Fruit fly (Drosophila melanogaster): ENCODE measurements around the gene CG15533.

The CG15533 gene

dm6 chr3R:30388215-30388871 lies 40.3 kb upstream of the CG15533 start (continued):
- TF ChIP-seq crol (GFP tag; IDR thresholded peaks at IDR 0.05) = no peak; the same call in 1 of the 2 replicates
- peak; percentile 94 for TF ChIP-seq sqz (GFP tag; optimal IDR thresholded peaks at IDR 0.05)
- peak; percentile 92 for TF ChIP-seq CG3065 (GFP tag; optimal IDR thresholded peaks at IDR 0.05)
- TF ChIP-seq Kr (GFP tag; optimal IDR thresholded peaks at IDR 0.05) = peak; percentile 70
- no peak; the same call in none of the 2 replicates for TF ChIP-seq CG32767 (GFP tag; IDR thresholded peaks at IDR 0.05)
- TF ChIP-seq nau (GFP tag; optimal IDR thresholded peaks at IDR 0.05) = peak; percentile 96
- TF ChIP-seq Sox100B (GFP tag; optimal IDR thresholded peaks at IDR 0.05) = peak; percentile 99
- peak; percentile 99 for TF ChIP-seq Usf (GFP tag; optimal IDR thresholded peaks at IDR 0.05)
- TF ChIP-seq CG4820 (GFP tag; optimal IDR thresholded peaks at IDR 0.05) = peak; percentile 97
- TF ChIP-seq PHDP (tag; optimal IDR thresholded peaks at IDR 0.05) = peak; percentile 91
- TF ChIP-seq schlank (tag; optimal IDR thresholded peaks at IDR 0.05) = peak; percentile 88
- TF ChIP-seq lmd (GFP tag; IDR thresholded peaks at IDR 0.05) = peak; percentile 95
- peak; percentile 4 for TF ChIP-seq MESR4 (GFP tag; optimal IDR thresholded peaks at IDR 0.05)
- TF ChIP-seq zen (tag; optimal IDR thresholded peaks at IDR 0.05) = peak; percentile 86
- peak; percentile 67 for TF ChIP-seq salm (tag; optimal IDR thresholded peaks at IDR 0.05)
- TF ChIP-seq esg (GFP tag; conservative IDR thresholded peaks at IDR 0.05) = peak; percentile 90
- peak; percentile 92 for TF ChIP-seq D19B (GFP tag; optimal IDR thresholded peaks at IDR 0.05)
- TF ChIP-seq CG15514 (GFP tag; optimal IDR thresholded peaks at IDR 0.05) = peak; percentile 83
- no peak for TF ChIP-seq D (optimal IDR thresholded peaks at IDR 0.05)
- TF ChIP-seq D (GFP tag; optimal IDR thresholded peaks at IDR 0.05) = peak; percentile 97
- peak; percentile 95 for TF ChIP-seq dmrt11E (tag; optimal IDR thresholded peaks at IDR 0.05)
- no peak for TF ChIP-seq pros (GFP tag; optimal IDR thresholded peaks at IDR 0.05)
- peak; percentile 97 for TF ChIP-seq CG8944 (GFP tag; optimal IDR thresholded peaks at IDR 0.05)
- TF ChIP-seq tap (tag; optimal IDR thresholded peaks at IDR 0.05) = peak; percentile 86
- TF ChIP-seq tll (GFP tag; optimal IDR thresholded peaks at IDR 0.05) = peak; percentile 59 to 74
- TF ChIP-seq pita (GFP tag; optimal IDR thresholded peaks at IDR 0.05) = no peak
- TF ChIP-seq CG6654 (GFP tag; optimal IDR thresholded peaks at IDR 0.05) = peak; percentile 90
- TF ChIP-seq Ptx1 (GFP tag; IDR thresholded peaks at IDR 0.05) = peak; percentile 91
- peak; percentile 22 for TF ChIP-seq ash1 (GFP tag; optimal IDR thresholded peaks at IDR 0.05)
- peak; percentile 92 for TF ChIP-seq nom (GFP tag; optimal IDR thresholded peaks at IDR 0.05)
- TF ChIP-seq Nf-YC (tag; optimal IDR thresholded peaks at IDR 0.05) = peak; percentile 90
- TF ChIP-seq CG1832 (GFP tag; optimal IDR thresholded peaks at IDR 0.05) = no peak
- peak; percentile 81 for TF ChIP-seq ara (GFP tag; IDR thresholded peaks at IDR 0.05)
- TF ChIP-seq MBD-R2 (GFP tag; IDR thresholded peaks at IDR 0.05) = peak; percentile 61
- TF ChIP-seq tup (GFP tag; optimal IDR thresholded peaks at IDR 0.05) = peak; percentile 89
- peak; percentile 83 for TF ChIP-seq fd64A (GFP tag; optimal IDR thresholded peaks at IDR 0.05)
- TF ChIP-seq sisA (GFP tag; IDR thresholded peaks at IDR 0.05) = peak; percentile 86
- TF ChIP-seq CG9817 (tag; optimal IDR thresholded peaks at IDR 0.05) = peak; percentile 91
- peak; percentile 44 for TF ChIP-seq Ravus (GFP tag; IDR thresholded peaks at IDR 0.05)
- peak; percentile 80 for TF ChIP-seq CG14050 (GFP tag; IDR thresholded peaks at IDR 0.05)
- peak in 1 of 2 experiments; percentile 92 for TF ChIP-seq Eip74EF (GFP tag; optimal IDR thresholded peaks at IDR 0.05)
- TF ChIP-seq pzg (GFP tag; optimal IDR thresholded peaks at IDR 0.05) = peak; percentile 18
- peak; percentile 81 for TF ChIP-seq ham (GFP tag; IDR thresholded peaks at IDR 0.05)
- TF ChIP-seq Dip3 (GFP tag; optimal IDR thresholded peaks at IDR 0.05) = peak; percentile 95
- peak; percentile 91 for TF ChIP-seq CG1647 (GFP tag; optimal IDR thresholded peaks at IDR 0.05)
- TF ChIP-seq z (GFP tag; IDR thresholded peaks at IDR 0.05) = 0 out of 3 replicates have a peak, but pooled peaks have one; percentile 39
- no peak for TF ChIP-seq hb (GFP tag; IDR thresholded peaks at IDR 0.05; ENCODE audit: partially characterized antibody)
- peak; percentile 96 for TF ChIP-seq CG31441 (GFP tag; IDR thresholded peaks at IDR 0.05)
- peak; percentile 88 for TF ChIP-seq CG6175 (GFP tag; IDR thresholded peaks at IDR 0.05)

All from whole organism, embryonic.